Fruit fly (Drosophila melanogaster) whole organism, prepupa: Measurements from ENCODE around the gene salt.

Source experiments
- CG31627 ChIP-seq: fragments of 200-800 bp; sonication (Bioruptor generic); optimal IDR thresholded peaks from 3 replicates; lab custom pipeline; 2016; ENCODE audit warnings: missing biosample characterization, missing genetic modification characterization
- CG32006 ChIP-seq: fragments of 200-800 bp; sonication (Bioruptor generic); optimal IDR thresholded peaks from 3 replicates; lab custom pipeline; 2017; ENCODE audit warnings: missing biosample characterization, mild to moderate bottlenecking, missing genetic modification characterization
- CG4318 ChIP-seq: fragments of 200-800 bp; sonication (Bioruptor generic); optimal IDR thresholded peaks from 3 replicates; lab custom pipeline; 2017; ENCODE audit warnings: missing biosample characterization, mild to moderate bottlenecking, missing genetic modification characterization
- CG6854 ChIP-seq: fragments of 200-800 bp; sonication (Bioruptor generic); optimal IDR thresholded peaks from 2 replicates; lab custom pipeline; 2017; ENCODE audit warnings: missing biosample characterization, mild to moderate bottlenecking, missing genetic modification characterization
- CG8119 ChIP-seq: fragments of 200-800 bp; sonication (Bioruptor generic); IDR thresholded peaks from 3 replicates; pipeline ENCODE4 v1.3.6; 2022; ENCODE audit warnings: missing biosample characterization, missing genetic modification characterization
- Hr4 ChIP-seq: fragments of 200-800 bp; sonication (Bioruptor generic); optimal IDR thresholded peaks from 3 replicates; lab custom pipeline; 2016; ENCODE audit warnings: missing biosample characterization, missing genetic modification characterization
- Lpt ChIP-seq: fragments of 200-800 bp; sonication (Bioruptor generic); optimal IDR thresholded peaks from 3 replicates; lab custom pipeline; 2016; ENCODE audit warnings: missing biosample characterization, missing genetic modification characterization
- OdsH ChIP-seq: fragments of 200-800 bp; sonication (Bioruptor generic); optimal IDR thresholded peaks from 3 replicates; lab custom pipeline; 2016; ENCODE audit warnings: missing biosample characterization, missing genetic modification characterization
- Sox102F ChIP-seq: fragments of 200-800 bp; sonication (Bioruptor generic); optimal IDR thresholded peaks from 2 replicates; lab custom pipeline; 2016; ENCODE audit warnings: missing biosample characterization, mild to moderate bottlenecking, missing genetic modification characterization
- Sox14 ChIP-seq: fragments of 200-800 bp; sonication (Bioruptor generic); optimal IDR thresholded peaks from 3 replicates; lab custom pipeline; 2016; ENCODE audit warnings: missing biosample characterization, missing genetic modification characterization
- lz ChIP-seq: fragments of 200-800 bp; sonication (Bioruptor generic); optimal IDR thresholded peaks from 3 replicates; lab custom pipeline; 2016; ENCODE audit warnings: missing biosample characterization, missing genetic modification characterization
- salr ChIP-seq, 2 experiments: fragments of 200-800 bp; sonication (Bioruptor generic); optimal IDR thresholded peaks; 3 replicates each; lab custom pipeline; 2016 to 2018; ENCODE audit warnings: missing biosample characterization in 2 of 2, missing genetic modification characterization in 2 of 2, mild to moderate bottlenecking in 1 of 2
- vri ChIP-seq: fragments of 200-800 bp; sonication (Bioruptor generic); optimal IDR thresholded peaks from 3 replicates; lab custom pipeline; 2016; ENCODE audit warnings: missing biosample characterization, mild to moderate bottlenecking, missing genetic modification characterization

DNA sequence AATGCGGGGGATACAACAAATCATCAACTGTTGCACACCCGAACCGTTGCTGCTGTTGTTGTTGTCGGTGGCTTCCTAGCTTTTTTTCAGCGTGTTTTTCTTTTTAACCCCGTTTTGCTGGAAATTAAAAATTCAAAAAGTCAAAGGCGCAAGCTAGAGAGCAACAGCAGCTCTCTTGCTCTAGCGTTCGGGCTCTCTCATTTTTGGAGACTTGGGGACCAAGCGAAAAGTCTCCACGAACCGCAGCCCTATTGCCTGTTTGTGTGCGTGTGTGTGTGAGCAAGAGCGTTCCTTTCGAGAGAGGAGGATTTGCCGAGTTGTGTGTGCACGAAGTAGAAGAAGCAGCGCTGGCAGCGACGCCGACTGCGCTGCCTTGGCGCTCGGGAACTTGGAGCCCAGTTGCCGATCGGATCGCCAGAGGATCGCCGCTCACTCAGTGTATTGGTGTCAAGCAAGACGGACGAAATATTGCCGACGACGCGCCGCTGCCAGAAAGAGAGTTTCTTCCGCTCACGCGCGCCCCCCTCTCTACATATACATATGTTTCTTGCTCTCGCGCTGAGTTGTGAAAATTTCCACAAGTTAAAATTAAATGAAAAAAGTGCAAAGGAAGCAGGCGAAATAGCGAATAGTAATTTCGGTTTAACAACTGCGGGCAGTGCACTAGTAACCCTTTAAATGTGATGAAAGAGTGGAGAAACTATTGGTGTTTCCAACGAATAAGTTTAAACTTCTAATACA, 29.8 kb downstream of the salt start:
- TF ChIP-seq CG4318 (GFP tag; lab: Kevin White, UChicago): no peak
- TF ChIP-seq CG31627 (GFP tag; lab: Kevin White, UChicago): no peak
- peak; percentile 35 for TF ChIP-seq Sox102F (GFP tag; lab: Kevin White, UChicago)
- peak; percentile 64 for TF ChIP-seq CG6854
- TF ChIP-seq CG8119 (GFP tag; lab: Robert Waterston, UW): peak; percentile 57; the same call in 2 of the 3 replicates
- TF ChIP-seq salr (GFP tag; optimal IDR thresholded peaks at IDR 0.05; lab: Kevin White, UChicago): no peak
- TF ChIP-seq Sox14 (GFP tag; lab: Kevin White, UChicago): no peak
- no peak for TF ChIP-seq Lpt (GFP tag; lab: Kevin White, UChicago)
- peak; percentile 29 for TF ChIP-seq OdsH
- TF ChIP-seq vri (GFP tag; lab: Kevin White, UChicago): peak; percentile 71
- TF ChIP-seq Hr4 (GFP tag; lab: Kevin White, UChicago): no peak
- TF ChIP-seq lz (GFP tag; lab: Kevin White, UChicago): no peak
- no peak for TF ChIP-seq CG32006
